Worm (Caenorhabditis elegans): Measurements from ENCODE around the gene col-80.

Gene col-80

ce11 chrII:10693655-10694054 is 13.3 kb upstream of the col-80 start, which contains the start of gene gbh-1:
TSS of gene gbh-1 (minus strand) at chrII:10693803.
- TF ChIP-seq lin-13 (GFP tag; optimal IDR thresholded peaks at IDR 0.05) = no peak
- TF ChIP-seq crh-2 (tag; optimal IDR thresholded peaks at IDR 0.05) = peak; percentile 28
- TF ChIP-seq nhr-10 (tag; optimal IDR thresholded peaks at IDR 0.05) = no peak
- TF ChIP-seq fos-1 (tag; optimal IDR thresholded peaks at IDR 0.05) = peak; percentile 19
- no peak for TF ChIP-seq Y55F3AM.14 (GFP tag; optimal IDR thresholded peaks at IDR 0.05)
- TF ChIP-seq egl-27 (tag; optimal IDR thresholded peaks at IDR 0.05) = no peak
- TF ChIP-seq unc-55 (GFP tag; optimal IDR thresholded peaks at IDR 0.05) = no peak
- TF ChIP-seq blmp-1 (tag; optimal IDR thresholded peaks at IDR 0.05; ENCODE audit: insufficient read depth) = peak; percentile 50
- TF ChIP-seq sma-9 (GFP tag; optimal IDR thresholded peaks at IDR 0.05) = no peak
- no peak for TF ChIP-seq sma-9 (tag; optimal IDR thresholded peaks at IDR 0.05)
- peak in 1 of 2 experiments; percentile 6 for TF ChIP-seq mdl-1 (tag; optimal IDR thresholded peaks at IDR 0.05)
- TF ChIP-seq unc-39 (tag; optimal IDR thresholded peaks at IDR 0.05) = no peak
- no peak for TF ChIP-seq ama-1 (optimal IDR thresholded peaks at IDR 0.05)
- TF ChIP-seq aly-2 (tag; optimal IDR thresholded peaks at IDR 0.05) = no peak

ce11 chrII:10694713-10695112 is 12.3 kb upstream of the col-80 start, which contains the start of gene lgc-57:
TSS of gene lgc-57 (plus strand) at chrII:10695013.
- TF ChIP-seq blmp-1 (tag; optimal IDR thresholded peaks at IDR 0.05; ENCODE audit: insufficient read depth) (no peak), ztf-1 (GFP tag; conservative IDR thresholded peaks at IDR 0.05) (no peak), lsy-2 (tag; optimal IDR thresholded peaks at IDR 0.05) (no peak), F13H6.1 (tag; optimal IDR thresholded peaks at IDR 0.05) (no peak), nhr-21 (tag; optimal IDR thresholded peaks at IDR 0.05) (no peak), mab-5 (tag; optimal IDR thresholded peaks at IDR 0.05) (no peak), sma-3 (GFP tag; optimal IDR thresholded peaks at IDR 0.05) (no peak), nhr-10 (tag; optimal IDR thresholded peaks at IDR 0.05) (no peak), lin-11 (tag; optimal IDR thresholded peaks at IDR 0.05) (no peak), snpc-4 (tag; optimal IDR thresholded peaks at IDR 0.05) (no peak), nhr-12 (tag; optimal IDR thresholded peaks at IDR 0.05) (no peak), mbf-1 (tag; optimal IDR thresholded peaks at IDR 0.05) (no peak), elt-1 (tag; optimal IDR thresholded peaks at IDR 0.05) (no peak), sem-4 (tag; optimal IDR thresholded peaks at IDR 0.05) (no peak), ZK546.5 (tag; optimal IDR thresholded peaks at IDR 0.05) (no peak), nhr-77 (tag; optimal IDR thresholded peaks at IDR 0.05) (no peak), nhr-129 (tag; optimal IDR thresholded peaks at IDR 0.05) (no peak), skn-1 (tag; optimal IDR thresholded peaks at IDR 0.05) (no peak), ztf-11 (tag; optimal IDR thresholded peaks at IDR 0.05) (no peak), elt-3 (tag; optimal IDR thresholded peaks at IDR 0.05) (no peak)

- TF ChIP-seq C34F6.9 (tag; optimal IDR thresholded peaks at IDR 0.05) = no peak
- no peak for TF ChIP-seq nhr-25 (tag; optimal IDR thresholded peaks at IDR 0.05)
- TF ChIP-seq Y55F3AM.14 (GFP tag; optimal IDR thresholded peaks at IDR 0.05) = no peak
- no peak for TF ChIP-seq ztf-11 (tag; optimal IDR thresholded peaks at IDR 0.05)
- no peak for TF ChIP-seq elt-1 (tag; optimal IDR thresholded peaks at IDR 0.05)
- TF ChIP-seq mdl-1 (tag; optimal IDR thresholded peaks at IDR 0.05) = no peak
- no peak for TF ChIP-seq nhr-6 (tag; optimal IDR thresholded peaks at IDR 0.05)
- no peak for TF ChIP-seq lin-11 (tag; optimal IDR thresholded peaks at IDR 0.05)
- no peak for TF ChIP-seq aly-2 (tag; optimal IDR thresholded peaks at IDR 0.05)
- no peak for TF ChIP-seq ZK546.5 (tag; optimal IDR thresholded peaks at IDR 0.05)
- TF ChIP-seq sma-3 (GFP tag; optimal IDR thresholded peaks at IDR 0.05) = no peak
- no peak for TF ChIP-seq crh-2 (tag; optimal IDR thresholded peaks at IDR 0.05)
- TF ChIP-seq unc-62 (GFP tag; optimal IDR thresholded peaks at IDR 0.05) = no peak
- TF ChIP-seq elt-3 (tag; optimal IDR thresholded peaks at IDR 0.05) = no peak
These were observed 10.9 kb upstream of the col-80 start for ce11 chrII:10696060-10696459.

ce11 chrII:10703594-10704384 is 3.2 kb upstream of the col-80 start, which contains the start of gene col-79:
TSS of gene col-79 (plus strand) at chrII:10703613.
- TF ChIP-seq sma-9 (GFP tag; optimal IDR thresholded peaks at IDR 0.05) = peak; percentile 9
- TF ChIP-seq sma-9 (tag; optimal IDR thresholded peaks at IDR 0.05) = no peak
- no peak for TF ChIP-seq unc-55 (GFP tag; optimal IDR thresholded peaks at IDR 0.05)
- no peak for TF ChIP-seq zag-1 (tag; optimal IDR thresholded peaks at IDR 0.05)
- no peak for TF ChIP-seq crh-2 (tag; optimal IDR thresholded peaks at IDR 0.05)
- TF ChIP-seq lin-39 (tag; optimal IDR thresholded peaks at IDR 0.05) = no peak
- peak; percentile 40 for TF ChIP-seq nhr-25 (tag; optimal IDR thresholded peaks at IDR 0.05)
- no peak for TF ChIP-seq mab-5 (tag; optimal IDR thresholded peaks at IDR 0.05)
- no peak for TF ChIP-seq nhr-12 (tag; optimal IDR thresholded peaks at IDR 0.05)
- no peak for TF ChIP-seq unc-39 (tag; optimal IDR thresholded peaks at IDR 0.05)
- TF ChIP-seq alr-1 (tag; optimal IDR thresholded peaks at IDR 0.05) = no peak
- TF ChIP-seq mbf-1 (tag; optimal IDR thresholded peaks at IDR 0.05) = no peak
- no peak for TF ChIP-seq nhr-77 (tag; optimal IDR thresholded peaks at IDR 0.05)
- no peak for TF ChIP-seq R02D3.7 (tag; optimal IDR thresholded peaks at IDR 0.05)
- TF ChIP-seq F13H6.1 (tag; optimal IDR thresholded peaks at IDR 0.05) = no peak
- no peak for TF ChIP-seq Y55F3AM.14 (GFP tag; optimal IDR thresholded peaks at IDR 0.05)
